Worm (Caenorhabditis elegans) whole organism, early embryonic: ENCODE results near the gene srv-30.

Experiments used
- B0310.2 ChIP-seq: sonication (generic microtip); optimal IDR thresholded peaks from 2 replicates; lab custom pipeline; 2016; ENCODE audit warnings: mild to moderate bottlenecking, missing genetic modification characterization, missing compliant biosample characterization
- F13C5.2 ChIP-seq: sonication (generic microtip); optimal IDR thresholded peaks from 2 replicates; lab custom pipeline; 2017; ENCODE audit warnings: mild to moderate bottlenecking, missing genetic modification characterization, inconsistent platforms, missing compliant biosample characterization
- ama-1 ChIP-seq: fragments of 150-350 bp; optimal IDR thresholded peaks from 2 replicates; lab custom pipeline; 2014
- ceh-13 ChIP-seq: fragments of 200-800 bp; sonication (Bioruptor generic); optimal IDR thresholded peaks from 2 replicates; lab custom pipeline; 2018; ENCODE audit warnings: mild to moderate bottlenecking, missing genetic modification characterization, missing compliant biosample characterization
- ceh-36 ChIP-seq: sonication (generic microtip); optimal IDR thresholded peaks from 2 replicates; lab custom pipeline; 2016; ENCODE audit warnings: missing genetic modification characterization, inconsistent platforms, missing compliant biosample characterization
- ets-7 ChIP-seq: sonication (generic microtip); optimal IDR thresholded peaks from 2 replicates; lab custom pipeline; 2016; ENCODE audit warnings: missing genotype, missing genetic modification characterization, missing compliant biosample characterization
- flt-1 ChIP-seq: fragments of 200-800 bp; sonication (Bioruptor generic); IDR thresholded peaks from 2 replicates; pipeline ENCODE4 v1.3.6; 2022; ENCODE audit warnings: missing genetic modification characterization, missing compliant biosample characterization
- hmbx-1 ChIP-seq: sonication (generic microtip); optimal IDR thresholded peaks from 2 replicates; lab custom pipeline; 2016; ENCODE audit warnings: mild to moderate bottlenecking, missing genetic modification characterization, missing compliant biosample characterization
- hmg-4 ChIP-seq: fragments of 200-800 bp; sonication (Bioruptor generic); optimal IDR thresholded peaks from 2 replicates; lab custom pipeline; 2018; ENCODE audit warnings: mild to moderate bottlenecking, missing genetic modification characterization, missing compliant biosample characterization
- hnd-1 ChIP-seq: sonication (generic microtip); optimal IDR thresholded peaks from 2 replicates; lab custom pipeline; 2016; ENCODE audit warnings: missing genetic modification characterization, missing compliant biosample characterization
- scrt-1 ChIP-seq: fragments of 200-800 bp; sonication (Bioruptor generic); IDR thresholded peaks from 2 replicates; pipeline ENCODE4 v1.3.6; 2022; ENCODE audit warnings: missing genetic modification characterization, missing compliant biosample characterization
- sea-1 ChIP-seq: fragments of 200-800 bp; sonication (Bioruptor generic); conservative IDR thresholded peaks from 2 replicates; pipeline ENCODE4 v1.3.6; 2022; ENCODE audit warnings: missing genetic modification characterization, missing compliant biosample characterization
- tbx-37 ChIP-seq: fragments of 200-800 bp; sonication (Bioruptor generic); conservative IDR thresholded peaks from 2 replicates; pipeline ENCODE4 v1.3.6; 2022; ENCODE audit warnings: missing genetic modification reagents, missing genetic modification characterization, missing compliant biosample characterization

DNA sequence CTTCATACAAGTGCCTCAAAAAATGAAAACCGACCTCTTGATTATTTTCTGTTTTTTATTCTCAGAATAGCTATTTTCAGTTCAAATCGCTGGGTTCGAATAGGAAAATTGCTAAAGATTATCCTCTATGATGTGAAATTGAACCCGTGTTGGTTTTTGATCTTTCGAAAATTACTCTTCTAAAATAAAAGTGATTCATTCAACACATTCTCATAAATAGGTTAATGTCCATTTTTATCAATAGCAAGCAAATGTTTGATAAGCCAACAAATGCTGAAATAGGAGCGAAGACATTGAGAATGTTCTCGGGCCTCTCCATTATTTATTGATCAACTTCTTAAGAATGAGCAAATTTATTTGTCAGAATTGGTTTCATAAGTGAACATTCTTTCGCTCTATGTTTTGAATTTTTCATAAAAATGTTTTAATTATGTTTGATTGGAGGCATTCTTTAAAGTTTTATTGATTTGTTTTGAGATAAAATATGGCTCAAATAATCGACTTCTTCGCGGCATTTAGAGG, 36.4 kb downstream of the srv-30 start, which contains the start of gene F58F9.3:
- TF ChIP-seq ets-7 (tag; lab: Kevin White, UChicago): no peak
- TF ChIP-seq flt-1 (GFP tag; lab: Robert Waterston, UW): no peak
- no peak for TF ChIP-seq ama-1 (lab: Kevin White, UChicago)
- no peak for TF ChIP-seq B0310.2
- no peak for TF ChIP-seq ceh-36 (tag; lab: Kevin White, UChicago)
- no peak for TF ChIP-seq hmg-4 (GFP tag; lab: Kevin White, UChicago)
- TF ChIP-seq sea-1 (GFP tag; lab: Robert Waterston, UW): no peak
- no peak for TF ChIP-seq tbx-37 (GFP tag; lab: Robert Waterston, UW)
- TF ChIP-seq F13C5.2 (tag; lab: Kevin White, UChicago): no peak
- TF ChIP-seq hmbx-1 (tag; lab: Kevin White, UChicago): no peak
- no peak for TF ChIP-seq ceh-13 (GFP tag; lab: Kevin White, UChicago)
- no peak for TF ChIP-seq hnd-1 (tag; lab: Kevin White, UChicago)
- no peak for TF ChIP-seq scrt-1 (GFP tag; lab: Robert Waterston, UW)
